Fruit fly (Drosophila melanogaster) whole organism, prepupa: ENCODE measurements around the gene zetaCOP.

Source experiments
- Blimp-1 ChIP-seq: fragments of 200-800 bp; sonication (Bioruptor generic); optimal IDR thresholded peaks from 3 replicates; lab custom pipeline; 2017; ENCODE audit warnings: missing biosample characterization, missing genetic modification characterization, mild to moderate bottlenecking, moderate library complexity, missing genetic modification reagents
- CG10631 ChIP-seq: fragments of 200-800 bp; sonication (Bioruptor generic); optimal IDR thresholded peaks from 2 replicates; lab custom pipeline; 2016; ENCODE audit warnings: missing biosample characterization, missing genetic modification characterization
- CG10669 ChIP-seq: fragments of 200-800 bp; sonication (Bioruptor generic); optimal IDR thresholded peaks from 3 replicates; lab custom pipeline; 2018; ENCODE audit warnings: missing biosample characterization, mild to moderate bottlenecking, missing genetic modification characterization, moderate library complexity
- CG11294 ChIP-seq: fragments of 200-800 bp; sonication (Bioruptor generic); IDR thresholded peaks from 2 replicates; pipeline ENCODE4 v1.3.6; 2022; ENCODE audit warnings: missing biosample characterization, missing genetic modification characterization
- CG11762 ChIP-seq: fragments of 200-800 bp; sonication (Bioruptor generic); optimal IDR thresholded peaks from 3 replicates; lab custom pipeline; 2016; ENCODE audit warnings: missing biosample characterization, missing genetic modification characterization; ENCODE audit not compliant: insufficient read depth
- CG11902 ChIP-seq: fragments of 200-800 bp; sonication (Bioruptor generic); optimal IDR thresholded peaks from 3 replicates; lab custom pipeline; 2016; ENCODE audit warnings: missing biosample characterization, missing genetic modification characterization
- CG15336 ChIP-seq: fragments of 200-800 bp; sonication (Bioruptor generic); IDR thresholded peaks from 2 replicates; pipeline ENCODE4 v1.3.6; 2022; ENCODE audit warnings: missing biosample characterization, missing genetic modification characterization
- CG16779 ChIP-seq: fragments of 200-800 bp; sonication (Bioruptor generic); optimal IDR thresholded peaks from 3 replicates; lab custom pipeline; 2017; ENCODE audit warnings: missing biosample characterization, mild to moderate bottlenecking, missing genetic modification characterization
- CG31627 ChIP-seq: fragments of 200-800 bp; sonication (Bioruptor generic); optimal IDR thresholded peaks from 3 replicates; lab custom pipeline; 2016; ENCODE audit warnings: missing biosample characterization, missing genetic modification characterization
- CG32006 ChIP-seq: fragments of 200-800 bp; sonication (Bioruptor generic); optimal IDR thresholded peaks from 3 replicates; lab custom pipeline; 2017; ENCODE audit warnings: missing biosample characterization, mild to moderate bottlenecking, missing genetic modification characterization
- CG34406 ChIP-seq: fragments of 200-800 bp; sonication (Bioruptor generic); optimal IDR thresholded peaks from 3 replicates; lab custom pipeline; 2016; ENCODE audit warnings: missing biosample characterization, missing genetic modification characterization
- CG3919 ChIP-seq: fragments of 200-800 bp; sonication (Bioruptor generic); optimal IDR thresholded peaks from 3 replicates; lab custom pipeline; 2016; ENCODE audit warnings: missing biosample characterization, missing genetic modification characterization
- CG4318 ChIP-seq: fragments of 200-800 bp; sonication (Bioruptor generic); optimal IDR thresholded peaks from 3 replicates; lab custom pipeline; 2017; ENCODE audit warnings: missing biosample characterization, mild to moderate bottlenecking, missing genetic modification characterization
- CG6163 ChIP-seq: fragments of 200-800 bp; sonication (Bioruptor generic); IDR thresholded peaks from 3 replicates; pipeline ENCODE4 v1.3.6; 2022; ENCODE audit warnings: missing biosample characterization, missing genetic modification characterization
- CG6276 ChIP-seq: fragments of 200-800 bp; sonication (Bioruptor generic); optimal IDR thresholded peaks from 2 replicates; lab custom pipeline; 2017; ENCODE audit warnings: missing biosample characterization, mild to moderate bottlenecking, missing genetic modification characterization
- CG6792 ChIP-seq: fragments of 200-800 bp; sonication (Bioruptor generic); optimal IDR thresholded peaks from 3 replicates; lab custom pipeline; 2016; ENCODE audit warnings: missing biosample characterization, missing genetic modification characterization
- CG6854 ChIP-seq: fragments of 200-800 bp; sonication (Bioruptor generic); optimal IDR thresholded peaks from 2 replicates; lab custom pipeline; 2017; ENCODE audit warnings: missing biosample characterization, mild to moderate bottlenecking, missing genetic modification characterization
- CG7368 ChIP-seq: fragments of 200-800 bp; sonication (Bioruptor generic); optimal IDR thresholded peaks from 3 replicates; lab custom pipeline; 2016; ENCODE audit warnings: missing biosample characterization, missing genetic modification characterization
- CG8119 ChIP-seq: fragments of 200-800 bp; sonication (Bioruptor generic); IDR thresholded peaks from 3 replicates; pipeline ENCODE4 v1.3.6; 2022; ENCODE audit warnings: missing biosample characterization, missing genetic modification characterization
- CG8319 ChIP-seq: fragments of 200-800 bp; sonication (Bioruptor generic); optimal IDR thresholded peaks from 3 replicates; lab custom pipeline; 2016; ENCODE audit warnings: missing biosample characterization, missing genetic modification characterization
- CG8632 ChIP-seq: fragments of 200-800 bp; sonication (Bioruptor generic); optimal IDR thresholded peaks from 3 replicates; lab custom pipeline; 2016; ENCODE audit warnings: missing biosample characterization, missing genetic modification characterization
- CG9139 ChIP-seq: fragments of 200-800 bp; sonication (Bioruptor generic); optimal IDR thresholded peaks from 3 replicates; lab custom pipeline; 2017; ENCODE audit warnings: missing biosample characterization, mild to moderate bottlenecking, missing genetic modification characterization
- Eip75B ChIP-seq: fragments of 200-800 bp; sonication (Bioruptor generic); optimal IDR thresholded peaks from 3 replicates; lab custom pipeline; 2016; ENCODE audit warnings: missing biosample characterization, missing genetic modification characterization
- Eip78C ChIP-seq: fragments of 200-800 bp; sonication (Bioruptor generic); peaks from one replicate; lab custom pipeline; 2016; ENCODE audit warnings: missing biosample characterization, missing genetic modification characterization
- Eip93F ChIP-seq: fragments of 200-800 bp; sonication (Bioruptor generic); optimal IDR thresholded peaks from 2 replicates; lab custom pipeline; 2016; ENCODE audit warnings: missing biosample characterization, mild to moderate bottlenecking, missing genetic modification characterization
- Ets21C ChIP-seq: fragments of 200-800 bp; sonication (Bioruptor generic); optimal IDR thresholded peaks from 3 replicates; lab custom pipeline; 2016; ENCODE audit warnings: missing biosample characterization, missing genetic modification characterization
- Ets96B ChIP-seq: fragments of 200-800 bp; optimal IDR thresholded peaks from 2 replicates; lab custom pipeline; 2019; ENCODE audit warnings: missing biosample characterization, mild to moderate bottlenecking, missing genetic modification characterization, moderate library complexity
- Gug ChIP-seq: fragments of 200-800 bp; sonication (Bioruptor generic); IDR thresholded peaks from 2 replicates; pipeline ENCODE4 v1.3.6; 2022; ENCODE audit warnings: missing biosample characterization, missing genetic modification characterization
- Hr38 ChIP-seq: sonication (Bioruptor generic); optimal IDR thresholded peaks from 2 replicates; lab custom pipeline; 2016; ENCODE audit warnings: missing biosample characterization, missing genetic modification characterization
- Hr39 ChIP-seq: fragments of 200-800 bp; sonication (Bioruptor generic); optimal IDR thresholded peaks from 2 replicates; lab custom pipeline; 2016; ENCODE audit warnings: missing biosample characterization, missing genetic modification characterization
- Hr4 ChIP-seq: fragments of 200-800 bp; sonication (Bioruptor generic); optimal IDR thresholded peaks from 3 replicates; lab custom pipeline; 2016; ENCODE audit warnings: missing biosample characterization, missing genetic modification characterization
- Sox102F ChIP-seq: fragments of 200-800 bp; sonication (Bioruptor generic); optimal IDR thresholded peaks from 2 replicates; lab custom pipeline; 2016; ENCODE audit warnings: missing biosample characterization, mild to moderate bottlenecking, missing genetic modification characterization
- Sox15 ChIP-seq: fragments of 200-800 bp; sonication (Bioruptor generic); optimal IDR thresholded peaks from 3 replicates; lab custom pipeline; 2016; ENCODE audit warnings: missing biosample characterization, missing genetic modification characterization
- acj6 ChIP-seq: fragments of 200-800 bp; sonication (Bioruptor generic); optimal IDR thresholded peaks from 3 replicates; lab custom pipeline; 2016; ENCODE audit warnings: missing biosample characterization, missing genetic modification characterization
- dac ChIP-seq: fragments of 200-800 bp; sonication (Bioruptor generic); optimal IDR thresholded peaks from 2 replicates; lab custom pipeline; 2017; ENCODE audit warnings: missing biosample characterization, mild to moderate bottlenecking, missing genetic modification characterization
- dsx ChIP-seq: fragments of 200-800 bp; optimal IDR thresholded peaks from 3 replicates; lab custom pipeline; 2019; ENCODE audit warnings: missing biosample characterization, mild to moderate bottlenecking, missing genetic modification characterization, moderate library complexity; ENCODE audit not compliant: poor library complexity, severe bottlenecking
- eg ChIP-seq: fragments of 200-800 bp; sonication (Bioruptor generic); IDR thresholded peaks from 3 replicates; pipeline ENCODE4 v1.3.6; 2022; ENCODE audit warnings: missing biosample characterization, missing genetic modification characterization
- esn ChIP-seq: fragments of 200-800 bp; sonication (Bioruptor generic); optimal IDR thresholded peaks from 2 replicates; lab custom pipeline; 2016; ENCODE audit warnings: missing biosample characterization, mild to moderate bottlenecking, missing genetic modification characterization, moderate library complexity
- fd85E ChIP-seq: fragments of 200-800 bp; sonication (Bioruptor generic); optimal IDR thresholded peaks from 3 replicates; lab custom pipeline; 2016; ENCODE audit warnings: missing biosample characterization, missing genetic modification characterization
- fkh ChIP-seq: fragments of 200-800 bp; sonication (Bioruptor generic); optimal IDR thresholded peaks from 3 replicates; lab custom pipeline; 2017; ENCODE audit warnings: missing biosample characterization, mild to moderate bottlenecking, missing genetic modification characterization, moderate library complexity
- lz ChIP-seq: fragments of 200-800 bp; sonication (Bioruptor generic); optimal IDR thresholded peaks from 3 replicates; lab custom pipeline; 2016; ENCODE audit warnings: missing biosample characterization, missing genetic modification characterization
- net ChIP-seq: fragments of 200-800 bp; sonication (Bioruptor generic); optimal IDR thresholded peaks from 3 replicates; lab custom pipeline; 2016; ENCODE audit warnings: missing biosample characterization, missing genetic modification characterization
- salr ChIP-seq, 2 experiments: fragments of 200-800 bp; sonication (Bioruptor generic); optimal IDR thresholded peaks; 3 replicates each; lab custom pipeline; 2016 to 2018; ENCODE audit warnings: missing biosample characterization in 2 of 2, missing genetic modification characterization in 2 of 2, mild to moderate bottlenecking in 1 of 2
- spab ChIP-seq: fragments of 200-800 bp; sonication (Bioruptor generic); optimal IDR thresholded peaks from 2 replicates; lab custom pipeline; 2017; ENCODE audit warnings: missing biosample characterization, mild to moderate bottlenecking, missing genetic modification characterization, missing genetic modification reagents
- ss ChIP-seq, 2 experiments: fragments of 200-800 bp; sonication (Bioruptor generic); optimal IDR thresholded peaks; 2 replicates in 1 of 2; 3 replicates in 1 of 2; lab custom pipeline; 2017 to 2018; ENCODE audit warnings: mild to moderate bottlenecking in 2 of 2, missing biosample characterization in 2 of 2, missing genetic modification characterization in 2 of 2, moderate library complexity in 1 of 2
- svp ChIP-seq: fragments of 200-800 bp; sonication (Bioruptor generic); peaks from one replicate; lab custom pipeline; 2016; ENCODE audit warnings: missing biosample characterization, missing genetic modification characterization
- topi ChIP-seq: fragments of 200-800 bp; sonication (Bioruptor generic); optimal IDR thresholded peaks from 3 replicates; lab custom pipeline; 2016; ENCODE audit warnings: missing biosample characterization, missing genetic modification characterization
- vri ChIP-seq: fragments of 200-800 bp; sonication (Bioruptor generic); optimal IDR thresholded peaks from 3 replicates; lab custom pipeline; 2016; ENCODE audit warnings: missing biosample characterization, mild to moderate bottlenecking, missing genetic modification characterization

zetaCOP gene

DNA sequence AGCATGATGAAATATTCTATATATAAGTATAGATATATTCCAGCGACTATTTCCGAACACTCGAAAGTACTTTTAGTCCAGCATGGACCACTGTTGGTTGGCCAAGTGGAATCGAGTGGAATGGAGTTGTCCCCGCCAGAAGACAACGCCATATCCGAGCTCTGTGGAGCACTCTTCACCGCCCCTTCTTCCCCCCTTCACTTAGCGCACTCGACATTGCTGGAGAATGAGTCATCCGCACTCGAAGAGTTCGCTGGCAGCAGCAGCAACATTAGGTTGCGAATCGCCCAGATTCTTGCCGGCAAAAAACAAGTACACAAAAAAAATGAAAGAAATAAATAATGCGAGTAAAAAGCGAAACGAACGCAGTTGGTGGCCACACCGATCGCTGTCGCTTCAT, 24.7 kb upstream of the zetaCOP start:
- no peak for TF ChIP-seq CG11902 (GFP tag; lab: Kevin White, UChicago)
- TF ChIP-seq eg (GFP tag; lab: Robert Waterston, UW): 0 out of 3 replicates have a peak, but pooled peaks have one; percentile 19
- TF ChIP-seq CG11294 (GFP tag; lab: Robert Waterston, UW): no peak
- TF ChIP-seq Ets96B (tag; lab: Kevin White, UChicago): no peak
- no peak for TF ChIP-seq Sox15 (GFP tag; lab: Kevin White, UChicago)
- no peak for TF ChIP-seq CG4318 (GFP tag; lab: Kevin White, UChicago)
- no peak for TF ChIP-seq CG6163
- no peak for TF ChIP-seq CG8632 (GFP tag; lab: Kevin White, UChicago)
- TF ChIP-seq CG15336 (GFP tag; lab: Robert Waterston, UW): 0 out of 2 replicates have a peak, but pooled peaks have one; percentile 23
- TF ChIP-seq ss (GFP tag; optimal IDR thresholded peaks at IDR 0.05; lab: Kevin White, UChicago): no peak
- peak; percentile 3 for TF ChIP-seq CG32006 (GFP tag; lab: Kevin White, UChicago)
- no peak for TF ChIP-seq vri (GFP tag; lab: Kevin White, UChicago)

DNA sequence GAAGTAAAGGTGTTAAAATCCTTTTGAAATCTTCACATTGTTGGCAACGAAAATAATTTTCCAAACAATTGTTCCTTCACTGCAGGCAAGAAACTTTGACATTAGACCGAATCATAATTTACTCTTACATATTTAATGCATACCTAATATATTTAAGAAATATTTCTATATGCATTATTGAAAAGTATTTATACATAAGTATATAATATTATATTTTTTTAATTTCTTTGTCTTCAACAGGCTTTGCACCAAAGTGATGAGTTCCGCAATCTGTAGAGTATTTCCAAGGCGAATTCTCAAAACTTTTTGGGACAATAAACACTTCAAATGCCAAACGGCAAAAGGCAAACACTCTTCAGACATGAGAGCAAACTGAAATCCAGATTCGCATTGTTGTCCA, 23.7 kb upstream of the zetaCOP start:
- peak; percentile 76 for TF ChIP-seq CG15336 (GFP tag; lab: Robert Waterston, UW)
- TF ChIP-seq CG8632 (GFP tag; lab: Kevin White, UChicago): no peak
- peak; percentile 55 for TF ChIP-seq Eip78C
- TF ChIP-seq CG11762 (GFP tag; lab: Kevin White, UChicago): no peak
- no peak for TF ChIP-seq Gug (GFP tag; lab: Robert Waterston, UW)
- no peak for TF ChIP-seq net (GFP tag; lab: Kevin White, UChicago)
- TF ChIP-seq Eip75B (GFP tag; lab: Kevin White, UChicago): no peak
- TF ChIP-seq CG9139 (GFP tag; lab: Kevin White, UChicago): no peak
- TF ChIP-seq Ets96B (tag; lab: Kevin White, UChicago): no peak
- peak; percentile 62 for TF ChIP-seq CG8119 (GFP tag; lab: Robert Waterston, UW)
- peak; percentile 57 for TF ChIP-seq CG32006 (GFP tag; lab: Kevin White, UChicago)
- TF ChIP-seq spab (GFP tag; lab: Kevin White, UChicago): no peak
- no peak for TF ChIP-seq Hr4 (GFP tag; lab: Kevin White, UChicago)
- peak; percentile 71 for TF ChIP-seq eg (GFP tag; lab: Robert Waterston, UW)
- TF ChIP-seq Eip93F (GFP tag; lab: Kevin White, UChicago): no peak
- TF ChIP-seq CG7368 (GFP tag; lab: Kevin White, UChicago): no peak
- TF ChIP-seq Sox15 (GFP tag; lab: Kevin White, UChicago): no peak
- peak; percentile 22; the same call in 1 of the 3 replicates for TF ChIP-seq CG6163
- TF ChIP-seq Blimp-1 (GFP tag; lab: Kevin White, UChicago): no peak
- TF ChIP-seq lz (GFP tag; lab: Kevin White, UChicago): no peak
- peak; percentile 33 for TF ChIP-seq esn (GFP tag; lab: Kevin White, UChicago)
- no peak for TF ChIP-seq fkh (GFP tag; lab: Kevin White, UChicago)
- TF ChIP-seq CG34406 (GFP tag; lab: Kevin White, UChicago): peak; percentile 47
- TF ChIP-seq dsx (GFP tag; lab: Kevin White, UChicago): no peak
- peak; percentile 21 for TF ChIP-seq acj6 (GFP tag; lab: Kevin White, UChicago)
- TF ChIP-seq topi (GFP tag; lab: Kevin White, UChicago): no peak
- TF ChIP-seq CG16779 (tag; lab: Kevin White, UChicago): no peak
- TF ChIP-seq salr (GFP tag; optimal IDR thresholded peaks at IDR 0.05; lab: Kevin White, UChicago): peak in 1 of 2 experiments; percentile 11
- no peak for TF ChIP-seq CG6854
- TF ChIP-seq CG31627 (GFP tag; lab: Kevin White, UChicago): no peak
- TF ChIP-seq ss (GFP tag; optimal IDR thresholded peaks at IDR 0.05; lab: Kevin White, UChicago): no peak
- TF ChIP-seq CG4318 (GFP tag; lab: Kevin White, UChicago): no peak
- peak; percentile 11 for TF ChIP-seq Hr39
- no peak for TF ChIP-seq CG11294 (GFP tag; lab: Robert Waterston, UW)
- no peak for TF ChIP-seq Hr38 (GFP tag; lab: Kevin White, UChicago)
- TF ChIP-seq CG6276 (GFP tag; lab: Kevin White, UChicago): peak; percentile 11
- TF ChIP-seq dac (GFP tag; lab: Kevin White, UChicago): no peak
- TF ChIP-seq Ets21C (GFP tag; lab: Kevin White, UChicago): no peak
- no peak for TF ChIP-seq vri (GFP tag; lab: Kevin White, UChicago)
- no peak for TF ChIP-seq CG3919 (GFP tag; lab: Kevin White, UChicago)
- peak; percentile 18 for TF ChIP-seq Sox102F (GFP tag; lab: Kevin White, UChicago)
- TF ChIP-seq fd85E: no peak
- TF ChIP-seq CG11902 (GFP tag; lab: Kevin White, UChicago): no peak
- peak; percentile 17 for TF ChIP-seq CG10631 (GFP tag; lab: Kevin White, UChicago)
- TF ChIP-seq CG8319 (GFP tag; lab: Kevin White, UChicago): no peak
- TF ChIP-seq svp (GFP tag; lab: Kevin White, UChicago): no peak
- no peak for TF ChIP-seq CG6792 (GFP tag; lab: Kevin White, UChicago)
- TF ChIP-seq CG10669 (GFP tag; lab: Kevin White, UChicago): no peak
